Worm (Caenorhabditis elegans) whole organism, L4/young adult: Measurements from ENCODE around the gene T27E4.7.

Experiments used
- W03F9.2 ChIP-seq: fragments of 150-350 bp; optimal IDR thresholded peaks from 2 replicates; lab custom pipeline; 2014; ENCODE audit warnings: missing biosample characterization, missing genetic modification characterization
- dao-5 ChIP-seq: sonication (generic microtip); optimal IDR thresholded peaks from 2 replicates; lab custom pipeline; 2016; ENCODE audit warnings: missing genotype, missing genetic modification characterization, moderate library complexity, missing compliant biosample characterization
- him-1 ChIP-seq: sonication (generic microtip); optimal IDR thresholded peaks from 2 replicates; lab custom pipeline; 2016; ENCODE audit warnings: missing genotype, missing genetic modification reagents, missing genetic modification characterization, missing compliant biosample characterization

Gene T27E4.7

DNA sequence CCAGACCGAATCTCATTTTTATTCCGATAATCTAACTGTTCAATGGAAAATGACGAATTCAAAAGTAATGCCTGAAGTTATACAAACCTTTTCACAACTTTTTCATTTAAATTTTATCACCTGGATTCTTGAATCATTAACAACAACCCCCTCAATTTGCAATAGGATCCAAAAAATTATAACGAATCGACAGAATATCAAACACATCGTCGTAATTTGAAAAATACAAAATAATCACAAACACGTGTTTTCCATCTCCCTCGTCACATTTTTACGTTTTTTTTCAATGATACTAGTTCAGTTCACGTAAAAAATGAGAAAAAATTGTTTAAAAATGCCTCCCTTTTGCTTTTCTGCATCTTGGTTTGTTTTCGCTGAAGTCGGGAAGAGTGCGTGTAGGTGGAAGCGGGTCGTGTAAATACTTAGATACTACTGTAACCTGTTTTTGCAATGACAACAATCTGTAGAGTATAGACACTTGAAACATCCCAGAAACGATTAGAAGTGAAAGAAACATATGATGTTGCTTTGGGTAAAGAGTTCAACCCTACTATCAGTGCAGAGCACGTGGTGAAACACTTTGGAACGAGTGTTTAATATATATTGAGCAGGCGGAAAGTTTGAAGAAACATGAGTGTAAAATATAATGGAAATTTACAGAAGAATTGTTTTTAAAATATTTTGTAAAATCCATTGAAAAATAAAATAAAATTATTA, 2.6 kb downstream of the T27E4.7 start, which contains the start of gene oac-50:
Gene oac-50, minus strand, starts transcription at position 219 of the 717 bp plus-strand sequence.
- TF ChIP-seq dao-5 (no peak), W03F9.2 (tag; lab: Kevin White, UChicago) (no peak)

DNA sequence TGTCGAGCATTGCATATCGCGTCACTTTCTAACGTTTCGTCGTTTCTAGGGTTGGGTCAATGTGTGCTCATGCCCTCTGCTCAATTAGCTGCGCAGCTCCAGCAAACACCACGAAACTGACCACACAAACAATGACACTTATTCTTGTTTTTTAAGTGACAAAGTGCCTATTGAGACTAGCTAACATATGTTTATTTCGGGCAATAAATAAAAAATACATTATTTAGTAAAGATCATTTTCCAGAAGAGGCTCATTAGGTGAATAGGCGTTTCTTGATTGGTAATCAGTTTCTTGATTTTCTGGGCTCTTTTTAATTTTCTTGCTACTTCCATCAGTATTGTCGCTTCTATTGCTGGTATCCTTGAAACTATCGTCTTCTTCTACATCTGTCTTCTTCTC, 6.4 kb downstream of the T27E4.7 start, which contains the start of gene T27E4.5:
Gene T27E4.5, minus strand, starts transcription at position 101 of the 400 bp plus-strand sequence.
- TF ChIP-seq dao-5 = no peak

DNA sequence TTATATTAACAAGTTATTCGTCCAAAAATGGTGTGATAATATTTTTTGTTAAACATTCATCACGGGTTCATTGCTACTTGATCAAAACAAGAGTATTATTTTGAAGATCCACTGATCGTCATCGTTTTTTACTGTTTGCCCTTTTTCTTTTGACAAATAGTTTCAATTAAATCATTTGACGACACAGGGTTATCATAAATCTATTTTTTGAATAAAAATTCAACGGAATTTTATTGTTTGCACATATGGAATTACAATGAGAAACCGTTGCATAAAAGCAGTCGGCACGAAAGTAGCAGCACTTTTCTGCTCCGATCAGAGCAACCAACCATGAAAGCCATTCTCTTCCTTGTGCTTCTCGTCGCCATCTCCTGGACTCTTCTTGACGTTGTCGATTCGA, 8.4 kb downstream of the T27E4.7 start, which contains the start of gene fip-2:
Gene fip-2, plus strand, starts transcription at position 301 of the 400 bp plus-strand sequence.
- TF ChIP-seq dao-5 (no peak), him-1 (tag; lab: Kevin White, UChicago) (no peak), W03F9.2 (tag; lab: Kevin White, UChicago) (no peak)

DNA sequence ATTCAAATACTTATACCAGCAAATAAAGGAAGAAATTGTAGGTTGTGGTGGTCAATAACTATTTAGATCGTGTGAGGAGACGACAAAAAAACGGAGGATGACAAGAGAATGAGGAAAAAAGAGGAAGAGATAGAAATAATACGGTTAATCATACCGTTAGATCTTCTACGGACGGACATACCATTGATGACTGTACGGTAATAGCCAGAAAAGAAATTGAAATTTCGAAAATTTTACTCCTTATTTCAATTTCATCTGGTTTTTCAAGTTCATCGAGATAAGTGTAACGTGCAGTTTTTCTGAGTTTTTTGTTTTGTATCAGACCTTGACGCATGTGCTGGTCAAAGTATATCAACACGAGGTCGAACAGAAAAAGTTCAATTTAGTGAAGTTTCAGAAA, 10.2 kb downstream of the T27E4.7 start:
- TF ChIP-seq him-1 (tag; lab: Kevin White, UChicago) (no peak), W03F9.2 (tag; lab: Kevin White, UChicago) (no peak), dao-5 (no peak)

DNA sequence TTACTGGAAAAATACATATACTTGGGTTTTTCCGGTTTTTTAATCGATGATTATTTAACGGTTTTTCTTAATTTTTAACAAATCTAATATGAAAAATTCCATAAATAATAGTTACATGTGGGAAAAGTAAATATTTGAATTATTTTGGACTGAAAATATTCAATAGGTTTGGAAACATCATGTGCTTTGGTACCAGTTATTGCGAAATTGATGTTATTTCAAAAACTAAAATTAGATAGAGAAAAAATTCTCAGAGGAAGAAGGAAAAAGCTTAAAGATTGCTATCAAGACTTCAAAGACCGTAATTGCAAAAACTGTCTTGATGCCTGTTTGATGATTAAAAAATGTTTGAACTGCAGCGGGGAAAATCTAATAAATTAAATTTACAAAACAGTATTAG, 11.1 kb downstream of the T27E4.7 start:
- no peak for TF ChIP-seq W03F9.2 (tag; lab: Kevin White, UChicago)
- no peak for TF ChIP-seq dao-5
- no peak for TF ChIP-seq him-1 (tag; lab: Kevin White, UChicago)

DNA sequence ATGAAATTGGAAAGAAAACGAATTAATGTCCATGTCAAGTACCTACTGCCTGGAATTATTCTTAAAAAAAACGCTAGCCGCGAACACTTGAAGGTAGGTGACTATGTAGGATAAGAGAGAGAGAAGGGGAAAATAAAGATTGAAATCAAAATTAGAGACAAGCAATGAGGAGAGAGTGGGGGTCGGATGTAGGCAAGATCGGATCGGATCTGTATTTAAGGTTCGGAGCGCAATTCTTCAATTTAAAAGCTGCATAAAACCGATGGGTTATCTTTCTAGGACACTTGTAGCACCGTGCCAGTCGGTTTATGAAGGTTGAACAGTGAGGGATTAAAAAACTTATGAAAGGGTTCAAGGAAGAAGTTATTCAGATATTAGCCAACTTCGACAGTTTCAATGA, 13.0 kb downstream of the T27E4.7 start:
- TF ChIP-seq him-1 (tag; lab: Kevin White, UChicago) (no peak), W03F9.2 (tag; lab: Kevin White, UChicago) (no peak), dao-5 (no peak)

DNA sequence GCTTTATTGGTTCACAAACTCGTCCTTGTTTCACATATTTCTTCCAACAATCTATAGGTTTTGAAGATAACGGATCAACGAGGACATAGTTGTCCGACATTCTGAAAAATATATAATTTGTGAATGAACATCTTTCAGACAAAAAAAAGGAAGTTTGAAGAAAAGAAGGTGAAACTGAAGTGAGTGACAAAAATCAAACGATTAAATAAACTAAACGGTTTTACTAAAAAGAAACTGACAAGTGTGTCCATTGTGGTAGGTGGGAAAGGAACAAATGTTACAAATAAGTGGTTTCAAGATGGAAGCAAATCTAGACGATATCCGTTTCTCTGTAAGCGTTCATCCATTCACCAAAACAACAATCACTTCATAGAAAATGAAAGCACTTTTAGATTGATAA, 13.8 kb downstream of the T27E4.7 start, which contains the start of gene C25E10.12:
Gene C25E10.12, minus strand, starts transcription at position 101 of the 400 bp plus-strand sequence.
- TF ChIP-seq dao-5 (no peak), W03F9.2 (tag; lab: Kevin White, UChicago) (no peak), him-1 (tag; lab: Kevin White, UChicago) (no peak)

DNA sequence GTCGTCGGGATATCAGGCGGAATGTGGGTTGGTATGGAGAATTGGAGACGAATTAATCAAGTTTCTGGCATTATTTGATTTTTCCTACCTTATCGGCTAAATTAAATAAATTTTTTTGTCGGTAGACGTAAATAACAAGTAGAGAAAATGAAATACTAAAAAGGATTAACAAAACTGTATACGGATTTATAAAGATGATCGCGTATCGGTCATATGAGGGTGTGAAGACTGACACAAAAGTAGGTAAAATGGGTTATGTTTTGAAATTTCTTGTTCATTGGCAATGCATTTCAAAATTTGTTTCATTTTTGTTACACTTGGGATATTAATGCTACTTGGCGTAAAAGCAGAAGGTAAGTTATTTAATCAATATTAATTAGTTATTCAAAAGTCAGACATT, 16.7 kb downstream of the T27E4.7 start, which contains the start of the genes C25E10.16 and C25E10.13:
Gene C25E10.16, minus strand, starts transcription at position 101 of the 400 bp plus-strand sequence.
Gene C25E10.13, plus strand, starts transcription at position 256 of the 400 bp plus-strand sequence.
- no peak for TF ChIP-seq him-1 (tag; lab: Kevin White, UChicago)
- no peak for TF ChIP-seq W03F9.2 (tag; lab: Kevin White, UChicago)
- TF ChIP-seq dao-5 = no peak

DNA sequence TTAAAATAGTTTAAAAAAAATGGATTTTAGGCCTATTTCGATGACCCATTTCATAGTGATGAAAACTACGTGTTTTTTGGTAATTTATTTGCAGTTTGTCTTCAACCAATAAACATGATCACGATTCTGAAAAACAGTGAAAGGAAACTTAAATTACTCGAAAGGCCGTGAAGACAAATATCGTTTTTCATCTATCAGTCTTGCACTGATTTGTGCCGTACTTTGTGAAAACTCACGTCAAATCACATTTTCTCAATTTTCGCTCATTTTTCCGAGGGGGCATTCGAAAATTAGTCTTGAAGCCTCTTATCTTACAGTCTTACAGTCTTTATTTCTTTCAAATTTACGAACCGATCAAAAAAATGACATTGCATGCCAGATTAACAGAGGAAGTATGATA, 17.5 kb downstream of the T27E4.7 start, which contains the start of gene C25E10.11:
Gene C25E10.11, minus strand, starts transcription at position 101 of the 400 bp plus-strand sequence.
- TF ChIP-seq dao-5 (no peak), him-1 (tag; lab: Kevin White, UChicago) (no peak), W03F9.2 (tag; lab: Kevin White, UChicago) (no peak)

DNA sequence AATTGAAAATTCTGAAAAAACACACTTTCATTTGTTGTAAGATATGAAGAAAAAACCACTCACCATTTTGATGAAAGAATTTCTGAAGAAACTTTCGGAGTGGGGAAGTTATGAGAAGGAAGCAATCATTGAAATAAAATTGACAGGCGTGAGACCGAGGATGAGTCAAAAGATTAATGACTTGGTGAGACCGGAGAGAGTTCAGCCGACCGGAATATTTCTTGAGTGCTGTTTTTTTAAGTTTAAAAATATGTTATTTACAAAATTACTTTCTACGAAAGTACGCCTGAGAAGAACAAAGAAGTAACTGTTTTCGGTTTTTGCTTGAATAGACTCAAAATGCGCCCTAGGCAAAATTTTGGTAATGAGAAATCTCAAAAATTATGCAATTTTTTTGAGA, 19.9 kb downstream of the T27E4.7 start, which contains the start of gene C25E10.10:
Gene C25E10.10, minus strand, starts transcription at position 101 of the 400 bp plus-strand sequence.
- TF ChIP-seq him-1 (tag; lab: Kevin White, UChicago) = no peak
- no peak for TF ChIP-seq dao-5
- no peak for TF ChIP-seq W03F9.2 (tag; lab: Kevin White, UChicago)

DNA sequence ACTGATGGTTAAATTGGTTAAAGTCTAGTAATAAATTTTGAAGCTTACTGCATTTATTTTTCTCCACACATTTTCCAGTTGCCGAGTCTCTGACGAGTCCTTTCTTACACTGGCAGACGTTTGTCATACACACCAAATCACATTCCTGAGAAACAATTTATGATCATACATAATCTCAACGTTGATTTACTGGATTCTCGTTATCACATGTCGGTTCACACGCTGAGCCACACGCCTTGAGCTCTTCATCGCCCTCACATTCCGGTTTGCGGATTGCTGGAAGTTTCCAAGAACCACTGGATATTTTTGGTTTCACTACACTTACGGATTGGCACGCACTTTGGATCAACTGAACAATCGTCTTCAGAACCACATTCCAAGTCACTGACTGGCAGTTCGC, 20.5 kb downstream of the T27E4.7 start:
- TF ChIP-seq him-1 (tag; lab: Kevin White, UChicago) = no peak
- no peak for TF ChIP-seq W03F9.2 (tag; lab: Kevin White, UChicago)
- no peak for TF ChIP-seq dao-5

DNA sequence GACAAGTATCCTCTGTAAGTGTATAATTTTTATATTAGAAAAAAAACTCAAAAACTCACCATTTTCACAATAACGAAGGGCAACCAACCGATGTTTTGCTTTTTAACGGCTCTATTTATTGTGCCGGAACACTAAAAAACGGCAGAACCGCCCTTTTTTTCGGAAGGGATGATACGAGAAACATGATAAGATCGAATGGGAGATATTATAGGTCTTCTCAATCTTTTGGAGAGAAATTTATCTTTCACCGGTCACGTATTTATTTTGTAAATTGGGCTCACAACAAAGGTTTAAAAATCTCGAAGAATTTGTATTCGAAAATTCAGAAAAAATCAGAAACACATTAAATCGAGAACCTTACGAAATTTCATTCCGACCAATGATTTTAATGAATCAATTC, 21.4 kb downstream of the T27E4.7 start, which contains the start of gene swm-1:
Gene swm-1, minus strand, starts transcription at position 101 of the 400 bp plus-strand sequence.
- TF ChIP-seq W03F9.2 (tag; lab: Kevin White, UChicago) (no peak), dao-5 (no peak), him-1 (tag; lab: Kevin White, UChicago) (no peak)

DNA sequence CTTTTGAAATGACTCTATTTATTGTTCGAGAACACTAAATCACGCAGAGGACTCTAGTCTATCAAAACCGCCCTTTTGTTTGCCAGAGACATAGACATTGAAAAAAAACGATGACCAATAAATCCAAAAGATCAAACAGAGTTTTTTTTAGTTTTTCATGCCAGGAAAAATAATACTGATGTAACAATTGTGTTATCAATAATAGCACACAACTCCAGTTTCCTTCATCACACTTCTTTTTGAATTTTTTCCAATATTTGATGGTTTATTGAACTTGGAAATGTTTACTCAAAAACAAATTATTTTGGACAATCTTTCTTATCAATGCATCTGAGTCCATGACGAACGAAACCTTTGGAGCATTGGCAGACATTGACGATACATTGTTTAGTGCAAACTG, 22.2 kb downstream of the T27E4.7 start, which contains the start of gene C25E10.8:
Gene C25E10.8, minus strand, starts transcription at position 101 of the 400 bp plus-strand sequence.
- no peak for TF ChIP-seq dao-5

DNA sequence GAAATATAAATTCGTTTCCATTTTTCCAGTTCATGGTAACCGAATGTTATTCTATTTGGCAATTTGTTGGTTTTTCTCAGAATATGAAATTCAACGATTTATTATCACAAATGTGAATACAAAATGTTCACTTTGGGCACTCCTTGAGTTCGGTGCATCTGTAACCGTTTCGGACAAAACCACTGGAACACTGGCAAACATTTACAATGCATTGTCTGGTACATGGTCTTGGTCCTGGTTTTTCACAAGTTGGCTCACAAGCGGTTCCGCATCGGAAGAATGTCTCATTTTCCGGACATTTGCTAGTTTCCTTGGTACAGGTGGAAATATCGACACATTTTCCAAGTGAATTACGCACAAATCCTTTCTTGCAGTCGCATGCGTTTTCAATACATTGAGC, 22.9 kb downstream of the T27E4.7 start:
- TF ChIP-seq dao-5 (no peak), W03F9.2 (tag; lab: Kevin White, UChicago) (no peak), him-1 (tag; lab: Kevin White, UChicago) (no peak)
